Worm (Caenorhabditis elegans) whole organism, L4 larva: ENCODE data around the gene arx-6.

ENCODE experiments used
- ceh-44 ChIP-seq: fragments of 200-800 bp; sonication (Bioruptor generic); IDR thresholded peaks from 2 replicates; pipeline ENCODE4 v1.3.6; 2022; ENCODE audit warnings: missing genetic modification reagents, missing genetic modification characterization, missing compliant biosample characterization
- daf-19 ChIP-seq: fragments of 200-800 bp; sonication (Bioruptor generic); conservative IDR thresholded peaks from 2 replicates; pipeline ENCODE4 v1.3.6; 2022; ENCODE audit warnings: missing genetic modification characterization, missing compliant biosample characterization
- dpl-1 ChIP-seq: fragments of 150-350 bp; optimal IDR thresholded peaks from 2 replicates; lab custom pipeline; 2014; ENCODE audit warnings: missing biosample characterization, missing genetic modification reagents, missing genetic modification characterization
- fos-1 ChIP-seq: fragments of 150-350 bp; optimal IDR thresholded peaks from 2 replicates; lab custom pipeline; 2014; ENCODE audit warnings: missing biosample characterization, missing genetic modification characterization
- lir-3 ChIP-seq: sonication (generic microtip); optimal IDR thresholded peaks from 2 replicates; lab custom pipeline; 2016; ENCODE audit warnings: mild to moderate bottlenecking, missing genetic modification characterization, missing compliant biosample characterization
- pha-4 ChIP-seq, 2 experiments: fragments of 150-350 bp in 1 of 2; fragments of 200-800 bp in 1 of 2; sonication (Bioruptor generic) in 1 of 2; IDR thresholded peaks in 1 of 2; optimal IDR thresholded peaks in 1 of 2; 2 replicates each; pipeline versions ENCODE4 v1.3.6 to Lab custom; 2014 to 2022; ENCODE audit warnings: missing genetic modification characterization in 2 of 2, missing genetic modification reagents in 2 of 2, missing biosample characterization in 1 of 2, missing compliant biosample characterization in 1 of 2
- unc-130 ChIP-seq: sonication (generic microtip); optimal IDR thresholded peaks from 2 replicates; lab custom pipeline; 2016; ENCODE audit warnings: missing genetic modification reagents, missing genetic modification characterization, missing compliant biosample characterization
- unc-39 ChIP-seq: sonication (generic microtip); optimal IDR thresholded peaks from 2 replicates; lab custom pipeline; 2017; ENCODE audit warnings: missing biosample characterization, missing genetic modification characterization
- unc-62 ChIP-seq, 3 experiments: fragments of 150-350 bp in 1 of 3; sonication (generic microtip); optimal IDR thresholded peaks in 2 of 3; peaks in 1 of 3; 1 replicate in 1 of 3; 2 replicates in 2 of 3; lab custom pipeline; 2014 to 2017; ENCODE audit warnings: missing biosample characterization in 3 of 3, missing genetic modification characterization in 3 of 3, missing genetic modification reagents in 3 of 3, missing genotype in 1 of 3

DNA sequence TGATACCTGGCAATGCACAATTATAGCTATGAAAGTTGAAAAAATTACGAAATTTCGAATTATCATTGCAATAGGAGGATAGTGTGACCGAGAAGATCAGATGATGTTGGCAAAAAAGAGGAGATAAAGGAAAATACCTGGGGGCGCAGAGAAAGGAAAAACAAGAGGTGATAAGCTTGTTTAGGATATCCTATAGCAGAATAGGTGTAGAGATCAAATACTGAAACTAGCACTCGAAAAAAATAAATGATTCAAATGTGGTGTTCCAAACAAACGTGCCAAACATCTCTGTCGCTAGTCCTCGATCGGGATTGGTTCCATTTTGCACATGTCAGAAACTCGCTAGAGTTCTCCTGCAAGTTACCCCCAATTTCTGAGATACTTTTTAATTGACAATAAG, 49.0 kb upstream of the arx-6 start, which contains the start of gene F26A1.9:
- TF ChIP-seq unc-130 (GFP tag; lab: Kevin White, UChicago): no peak
- TF ChIP-seq fos-1: no peak
- TF ChIP-seq unc-39 (tag; lab: Kevin White, UChicago): no peak
- TF ChIP-seq pha-4 (GFP tag; IDR thresholded peaks at IDR 0.05; lab: Robert Waterston, UW): no peak
- no peak for TF ChIP-seq pha-4 (tag; optimal IDR thresholded peaks at IDR 0.05; lab: Kevin White, UChicago)
- no peak for TF ChIP-seq daf-19 (GFP tag; lab: Robert Waterston, UW)
- no peak for TF ChIP-seq unc-62 (GFP tag; optimal IDR thresholded peaks at IDR 0.05 in 1 of 2; lab: Kevin White, UChicago)
- TF ChIP-seq unc-62 (tag; optimal IDR thresholded peaks at IDR 0.05; lab: Kevin White, UChicago): no peak
- no peak for TF ChIP-seq lir-3 (tag; lab: Kevin White, UChicago)
- TF ChIP-seq dpl-1 (GFP tag; lab: Kevin White, UChicago): no peak
- no peak for TF ChIP-seq ceh-44 (GFP tag; lab: Robert Waterston, UW)
